Worm (Caenorhabditis elegans): ENCODE results near the gene Y116A8C.40.
A peak's percentile ranks its signal among the peaks of the same experiment; 100 is the strongest.

The Y116A8C.40 gene

DNA sequence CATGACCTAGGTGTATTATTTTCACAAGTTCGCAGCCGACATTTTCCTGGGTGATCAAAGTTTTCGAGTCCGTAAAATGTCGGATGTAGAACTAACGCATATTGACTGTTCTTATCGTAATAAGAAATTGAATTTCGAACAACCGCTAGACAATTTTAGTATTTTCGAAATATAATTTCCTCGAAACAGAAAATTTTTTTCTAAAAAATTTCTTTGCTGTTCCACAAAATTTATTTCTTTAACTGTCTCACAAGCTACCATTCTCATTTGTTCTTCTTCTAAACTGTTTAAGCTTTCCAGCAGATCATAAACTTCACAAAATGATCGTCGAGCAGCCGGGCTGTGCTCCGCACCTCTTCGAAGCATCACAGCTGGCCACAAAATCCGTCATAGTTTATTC is 25.4 kb upstream of the Y116A8C.40 start, which contains the start of gene C52D10.3:
Gene C52D10.3 (plus strand): TSS at position 301 of the 400 bp plus-strand sequence.
- TF ChIP-seq ztf-26 (tag; optimal IDR thresholded peaks at IDR 0.05) (no peak), K12H6.12 (tag; optimal IDR thresholded peaks at IDR 0.05) (no peak), egl-18 (GFP tag; IDR thresholded peaks at IDR 0.05) (no peak), zim-3 (tag; optimal IDR thresholded peaks at IDR 0.05) (no peak), F22D6.2 (tag; optimal IDR thresholded peaks at IDR 0.05) (no peak), madf-8 (GFP tag; conservative IDR thresholded peaks at IDR 0.05) (no peak), athp-1 (tag; optimal IDR thresholded peaks at IDR 0.05) (no peak), F52B5.7 (tag; optimal IDR thresholded peaks at IDR 0.05) (no peak), akir-1 (GFP tag; optimal IDR thresholded peaks at IDR 0.05) (no peak), mxl-1 (tag; optimal IDR thresholded peaks at IDR 0.05) (no peak), him-1 (tag; optimal IDR thresholded peaks at IDR 0.05) (no peak), snpc-4 (GFP tag; optimal IDR thresholded peaks at IDR 0.05) (no peak), snpc-4 (tag; optimal IDR thresholded peaks at IDR 0.05) (no peak), madf-10 (tag; optimal IDR thresholded peaks at IDR 0.05) (no peak), unc-130 (GFP tag; optimal IDR thresholded peaks at IDR 0.05) (no peak)

ce11 chrIV:17174980-17175379 is 24.2 kb upstream of the Y116A8C.40 start:
- no peak for TF ChIP-seq lin-26 (GFP tag; IDR thresholded peaks at IDR 0.05)

DNA sequence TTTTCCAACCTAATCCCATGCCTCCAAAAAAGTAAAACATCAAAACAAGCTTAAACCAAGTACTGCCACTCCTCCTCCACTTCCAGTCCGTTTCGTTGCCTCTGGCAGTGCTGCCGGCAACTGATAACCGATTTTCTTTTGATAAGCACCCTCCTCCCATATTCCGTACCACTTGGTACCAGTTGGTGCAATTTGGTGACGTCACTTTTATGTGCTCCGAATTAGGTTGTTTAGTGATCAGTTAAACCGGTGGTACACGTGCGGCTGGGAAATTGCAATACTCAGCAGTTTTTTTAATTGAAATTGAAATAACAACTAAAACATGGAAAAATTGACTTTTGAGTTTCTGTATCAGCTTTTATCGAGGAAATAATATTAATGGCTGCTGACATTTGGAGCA is 23.3 kb upstream of the Y116A8C.40 start:
- TF ChIP-seq chd-7 (tag; optimal IDR thresholded peaks at IDR 0.05) = no peak
- TF ChIP-seq dpl-1 (GFP tag; optimal IDR thresholded peaks at IDR 0.05) = no peak
- peak; percentile 45 for TF ChIP-seq nhr-80 (tag; optimal IDR thresholded peaks at IDR 0.05)
- no peak for TF ChIP-seq ceh-40 (GFP tag; IDR thresholded peaks at IDR 0.05)

ce11 chrIV:17171732-17172131 is 21.0 kb upstream of the Y116A8C.40 start:
- TF ChIP-seq let-607 (tag; optimal IDR thresholded peaks at IDR 0.05) (no peak), nhr-80 (tag; optimal IDR thresholded peaks at IDR 0.05) (peak; percentile 88)

ce11 chrIV:17166974-17167373 is 16.2 kb upstream of the Y116A8C.40 start, which contains the start of gene skr-12:
skr-12 (plus strand) TSS chrIV:17167274.
- no peak for TF ChIP-seq ztf-18 (tag; optimal IDR thresholded peaks at IDR 0.05)
- TF ChIP-seq K11D2.4 (GFP tag; IDR thresholded peaks at IDR 0.05) = no peak
- no peak for TF ChIP-seq nfya-2 (GFP tag; IDR thresholded peaks at IDR 0.05)
- no peak for TF ChIP-seq nhr-120 (GFP tag; IDR thresholded peaks at IDR 0.05)
- no peak for TF ChIP-seq F33H1.4 (GFP tag; IDR thresholded peaks at IDR 0.05)
- no peak for TF ChIP-seq F37B4.10 (GFP tag; IDR thresholded peaks at IDR 0.05)
- no peak for TF ChIP-seq B0261.1 (tag; optimal IDR thresholded peaks at IDR 0.05)
- no peak for TF ChIP-seq aptf-2 (GFP tag; conservative IDR thresholded peaks at IDR 0.05)
- TF ChIP-seq dpl-1 (GFP tag; optimal IDR thresholded peaks at IDR 0.05) = no peak
- TF ChIP-seq attf-6 (GFP tag; IDR thresholded peaks at IDR 0.05) = no peak
- no peak for TF ChIP-seq lin-54 (GFP tag; optimal IDR thresholded peaks at IDR 0.05)
- no peak for TF ChIP-seq lir-1 (GFP tag; conservative IDR thresholded peaks at IDR 0.05)
- no peak for TF ChIP-seq ztf-6 (GFP tag; IDR thresholded peaks at IDR 0.05)
- no peak for TF ChIP-seq hlh-12 (tag; optimal IDR thresholded peaks at IDR 0.05)
- no peak for TF ChIP-seq Y67H2A.10 (GFP tag; conservative IDR thresholded peaks at IDR 0.05)
- no peak for TF ChIP-seq lin-26 (GFP tag; IDR thresholded peaks at IDR 0.05)
- no peak for TF ChIP-seq C06A6.2 (GFP tag; conservative IDR thresholded peaks at IDR 0.05)

Data from whole organism, young adult.